Fruit fly (Drosophila melanogaster) whole organism, embryonic: ENCODE data around the gene CG44088.

ENCODE experiments used
- ATbp ChIP-seq: fragments of 200-800 bp; sonication (Bioruptor generic); optimal IDR thresholded peaks from 2 replicates; lab custom pipeline; 2017; ENCODE audit warnings: missing biosample characterization, mild to moderate bottlenecking, missing genetic modification characterization, missing genetic modification reagents
- Aef1 ChIP-seq: fragments of 200-800 bp; sonication (Bioruptor generic); IDR thresholded peaks from 3 replicates; pipeline ENCODE4 v1.3.6; 2022; ENCODE audit warnings: missing biosample characterization, missing genetic modification characterization
- B-H1 ChIP-seq: fragments of 200-800 bp; sonication (Bioruptor generic); IDR thresholded peaks from 3 replicates; pipeline ENCODE4 v1.3.6; 2022; ENCODE audit warnings: missing biosample characterization, missing genetic modification characterization
- Bgb ChIP-seq: fragments of 200-800 bp; sonication (Bioruptor generic); IDR thresholded peaks from 2 replicates; pipeline ENCODE4 v1.3.6; 2022; ENCODE audit warnings: missing biosample characterization, missing genetic modification characterization; ENCODE audit not compliant: partially characterized antibody
- CG10979 ChIP-seq: fragments of 200-800 bp; sonication (Bioruptor generic); optimal IDR thresholded peaks from 2 replicates; lab custom pipeline; 2018; ENCODE audit warnings: missing biosample characterization, mild to moderate bottlenecking, missing genetic modification characterization, moderate library complexity
- CG11093 ChIP-seq: fragments of 200-800 bp; sonication (Bioruptor generic); IDR thresholded peaks from 3 replicates; pipeline ENCODE4 v1.3.6; 2022; ENCODE audit warnings: missing biosample characterization, missing genetic modification characterization
- CG11398 ChIP-seq: fragments of 200-800 bp; sonication (Bioruptor generic); optimal IDR thresholded peaks from 2 replicates; lab custom pipeline; 2016; ENCODE audit warnings: missing biosample characterization, missing genetic modification characterization
- CG15073 ChIP-seq: fragments of 200-800 bp; sonication (Bioruptor generic); optimal IDR thresholded peaks from 2 replicates; lab custom pipeline; 2016; ENCODE audit warnings: missing biosample characterization, missing genetic modification characterization
- CG15696 ChIP-seq: fragments of 200-800 bp; sonication (Bioruptor generic); optimal IDR thresholded peaks from 2 replicates; lab custom pipeline; 2019; ENCODE audit warnings: missing biosample characterization, mild to moderate bottlenecking, missing genetic modification characterization, moderate library complexity
- CG16813 ChIP-seq: fragments of 200-800 bp; sonication (Bioruptor generic); IDR thresholded peaks from 3 replicates; pipeline ENCODE4 v1.3.6; 2022; ENCODE audit warnings: missing biosample characterization, missing genetic modification characterization; ENCODE audit not compliant: partially characterized antibody
- CG17359 ChIP-seq: fragments of 200-800 bp; sonication (Bioruptor generic); optimal IDR thresholded peaks from 3 replicates; lab custom pipeline; 2018; ENCODE audit warnings: missing biosample characterization, mild to moderate bottlenecking, missing genetic modification characterization, moderate library complexity
- CG18764 ChIP-seq: fragments of 200-800 bp; sonication (Bioruptor generic); optimal IDR thresholded peaks from 3 replicates; lab custom pipeline; 2016; ENCODE audit warnings: missing biosample characterization, missing genetic modification characterization
- CG2120 ChIP-seq: fragments of 200-800 bp; sonication (Bioruptor generic); optimal IDR thresholded peaks from 3 replicates; lab custom pipeline; 2016; ENCODE audit warnings: missing biosample characterization, missing genetic modification characterization
- CG2875 ChIP-seq: fragments of 200-800 bp; sonication (Bioruptor generic); optimal IDR thresholded peaks from 2 replicates; lab custom pipeline; 2017; ENCODE audit warnings: missing biosample characterization, mild to moderate bottlenecking, missing genetic modification characterization, missing genetic modification reagents
- CG2889 ChIP-seq: fragments of 200-800 bp; sonication (Bioruptor generic); IDR thresholded peaks from 3 replicates; pipeline ENCODE4 v1.3.6; 2022; ENCODE audit warnings: missing biosample characterization, missing genetic modification characterization
- CG3726 ChIP-seq: fragments of 200-800 bp; sonication (Bioruptor generic); IDR thresholded peaks from 3 replicates; pipeline ENCODE4, ENCODE4 v1.3.6; 2022; ENCODE audit warnings: missing biosample characterization, missing genetic modification characterization
- CG42726 ChIP-seq: fragments of 200-800 bp; sonication (Bioruptor generic); IDR thresholded peaks from 2 replicates; pipeline ENCODE4 v1.3.6; 2022; ENCODE audit warnings: missing biosample characterization, missing genetic modification characterization; ENCODE audit not compliant: partially characterized antibody
- CG4707 ChIP-seq: fragments of 200-800 bp; sonication (Bioruptor generic); optimal IDR thresholded peaks from 2 replicates; lab custom pipeline; 2018; ENCODE audit warnings: missing biosample characterization, mild to moderate bottlenecking, missing genetic modification characterization, moderate library complexity
- CG6272 ChIP-seq: fragments of 200-800 bp; sonication (Bioruptor generic); IDR thresholded peaks from 2 replicates; pipeline ENCODE4 v1.3.6; 2022; ENCODE audit warnings: missing biosample characterization, missing genetic modification characterization
- CG7839 ChIP-seq: fragments of 200-800 bp; sonication (Bioruptor generic); optimal IDR thresholded peaks from 3 replicates; lab custom pipeline; 2018; ENCODE audit warnings: missing biosample characterization, mild to moderate bottlenecking, missing genetic modification characterization, moderate library complexity
- CG8290 ChIP-seq, 3 experiments: fragments of 200-800 bp; sonication (Bioruptor generic); optimal IDR thresholded peaks; 2 replicates each; lab custom pipeline; 2016 to 2019; ENCODE audit warnings: missing biosample characterization in 3 of 3, missing genetic modification characterization in 3 of 3, mild to moderate bottlenecking in 2 of 3, moderate library complexity in 1 of 3
- CG9437 ChIP-seq: fragments of 200-800 bp; sonication (Bioruptor generic); optimal IDR thresholded peaks from 2 replicates; lab custom pipeline; 2018; ENCODE audit warnings: missing biosample characterization, mild to moderate bottlenecking, missing genetic modification characterization
- CG9817 ChIP-seq: fragments of 200-800 bp; sonication (Bioruptor generic); optimal IDR thresholded peaks from 2 replicates; lab custom pipeline; 2018; ENCODE audit warnings: missing biosample characterization, mild to moderate bottlenecking, missing genetic modification characterization, moderate library complexity
- Fer3 ChIP-seq: fragments of 200-800 bp; sonication (Bioruptor generic); optimal IDR thresholded peaks from 2 replicates; lab custom pipeline; 2018; ENCODE audit warnings: missing biosample characterization, mild to moderate bottlenecking, missing genetic modification characterization, moderate library complexity
- Hey ChIP-seq: fragments of 200-800 bp; sonication (Bioruptor generic); optimal IDR thresholded peaks from 3 replicates; lab custom pipeline; 2018; ENCODE audit warnings: missing biosample characterization, mild to moderate bottlenecking, missing genetic modification characterization
- Mad ChIP-seq: fragments of 200-800 bp; sonication (Bioruptor generic); optimal IDR thresholded peaks from 2 replicates; lab custom pipeline; 2016; ENCODE audit warnings: missing biosample characterization, missing genetic modification characterization
- Meics ChIP-seq: fragments of 200-800 bp; sonication (Bioruptor generic); optimal IDR thresholded peaks from 2 replicates; lab custom pipeline; 2017; ENCODE audit warnings: missing biosample characterization, mild to moderate bottlenecking, missing genetic modification characterization
- Nf-YB ChIP-seq: fragments of 200-800 bp; sonication (Bioruptor generic); optimal IDR thresholded peaks from 3 replicates; lab custom pipeline; 2019; ENCODE audit warnings: missing biosample characterization, mild to moderate bottlenecking, missing genetic modification characterization, moderate library complexity
- Spps ChIP-seq: fragments of 200-800 bp; sonication (Bioruptor generic); optimal IDR thresholded peaks from 2 replicates; lab custom pipeline; 2018; ENCODE audit warnings: missing biosample characterization, mild to moderate bottlenecking, missing genetic modification characterization
- ash1 ChIP-seq: fragments of 200-800 bp; sonication (Bioruptor generic); optimal IDR thresholded peaks from 2 replicates; lab custom pipeline; 2018; ENCODE audit warnings: missing biosample characterization, mild to moderate bottlenecking, missing genetic modification characterization
- caup ChIP-seq: fragments of 200-800 bp; sonication (Bioruptor generic); optimal IDR thresholded peaks from 3 replicates; lab custom pipeline; 2017; ENCODE audit warnings: missing biosample characterization, mild to moderate bottlenecking, missing genetic modification characterization, moderate library complexity; ENCODE audit not compliant: severe bottlenecking
- dati ChIP-seq: fragments of 200-800 bp; sonication (Bioruptor generic); IDR thresholded peaks from 2 replicates; pipeline ENCODE4 v1.3.6; 2022; ENCODE audit warnings: missing biosample characterization, missing genetic modification characterization
- dm ChIP-seq: fragments of 200-800 bp; sonication (Bioruptor generic); optimal IDR thresholded peaks from 3 replicates; lab custom pipeline; 2016; ENCODE audit warnings: missing biosample characterization, missing genetic modification characterization
- fd3F ChIP-seq: fragments of 200-800 bp; sonication (Bioruptor generic); optimal IDR thresholded peaks from 2 replicates; lab custom pipeline; 2018; ENCODE audit warnings: missing biosample characterization, mild to moderate bottlenecking, missing genetic modification characterization, moderate library complexity
- grau ChIP-seq: fragments of 200-800 bp; optimal IDR thresholded peaks from 3 replicates; lab custom pipeline; 2019; ENCODE audit warnings: missing biosample characterization, mild to moderate bottlenecking, missing genetic modification characterization, moderate library complexity
- grn ChIP-seq: fragments of 200-800 bp; sonication (Bioruptor generic); optimal IDR thresholded peaks from 3 replicates; lab custom pipeline; 2017; ENCODE audit warnings: missing biosample characterization, missing genetic modification characterization
- gro ChIP-seq: fragments of 200-800 bp; sonication (Bioruptor generic); optimal IDR thresholded peaks from 2 replicates; lab custom pipeline; 2016; ENCODE audit warnings: missing biosample characterization, missing genetic modification characterization
- hkb ChIP-seq, 2 experiments: fragments of 200-800 bp in 1 of 2; fragments of >200 bp in 1 of 2; sonication (Bioruptor generic) in 1 of 2; IDR thresholded peaks in 1 of 2; optimal IDR thresholded peaks in 1 of 2; 2 replicates each; pipeline versions ENCODE4 v1.3.6 to Lab custom; 2017 to 2022; ENCODE audit warnings: missing biosample characterization in 1 of 2, missing genetic modification characterization in 1 of 2
- knrl ChIP-seq: fragments of 200-800 bp; sonication (Bioruptor generic); IDR thresholded peaks from 3 replicates; pipeline ENCODE4 v1.3.6; 2022; ENCODE audit warnings: missing biosample characterization, missing genetic modification characterization; ENCODE audit not compliant: partially characterized antibody
- lab ChIP-seq: fragments of 200-800 bp; sonication (Bioruptor generic); optimal IDR thresholded peaks from 3 replicates; lab custom pipeline; 2017; ENCODE audit warnings: missing biosample characterization, missing genetic modification characterization, mild to moderate bottlenecking, moderate library complexity, missing genetic modification reagents
- lola ChIP-seq, 3 experiments: fragments of >200 bp in 2 of 3; fragments of 200-800 bp in 1 of 3; sonication (Bioruptor generic) in 1 of 3; optimal IDR thresholded peaks; 2 replicates each; lab custom pipeline; 2017 to 2019; ENCODE audit warnings: missing biosample characterization in 3 of 3, missing genetic modification characterization in 3 of 3, mild to moderate bottlenecking in 1 of 3, moderate library complexity in 1 of 3
- mirr ChIP-seq: fragments of 200-800 bp; sonication (Bioruptor generic); optimal IDR thresholded peaks from 3 replicates; lab custom pipeline; 2018; ENCODE audit warnings: missing biosample characterization, mild to moderate bottlenecking, missing genetic modification characterization
- mld ChIP-seq: fragments of 200-800 bp; sonication (Bioruptor generic); IDR thresholded peaks from 3 replicates; pipeline ENCODE4 v1.3.6; 2022; ENCODE audit warnings: missing biosample characterization, missing genetic modification characterization; ENCODE audit not compliant: partially characterized antibody
- nerfin-1 ChIP-seq: fragments of 200-800 bp; sonication (Bioruptor generic); optimal IDR thresholded peaks from 3 replicates; lab custom pipeline; 2019; ENCODE audit warnings: missing biosample characterization, mild to moderate bottlenecking, missing genetic modification characterization, moderate library complexity
- psq ChIP-seq: fragments of 200-800 bp; sonication (Bioruptor generic); optimal IDR thresholded peaks from 2 replicates; lab custom pipeline; 2017; ENCODE audit warnings: missing biosample characterization, missing genetic modification characterization
- tap ChIP-seq: fragments of 200-800 bp; optimal IDR thresholded peaks from 3 replicates; lab custom pipeline; 2019; ENCODE audit warnings: missing biosample characterization, mild to moderate bottlenecking, missing genetic modification characterization, moderate library complexity
- twi ChIP-seq: fragments of 200-800 bp; optimal IDR thresholded peaks from 2 replicates; lab custom pipeline; 2019; ENCODE audit warnings: missing biosample characterization, mild to moderate bottlenecking, missing genetic modification characterization, moderate library complexity
- zfh1 ChIP-seq: fragments of 200-800 bp; sonication (Bioruptor generic); IDR thresholded peaks from 3 replicates; pipeline ENCODE4 v1.3.6; 2022; ENCODE audit warnings: missing biosample characterization, missing genetic modification characterization

Gene CG44088

DNA sequence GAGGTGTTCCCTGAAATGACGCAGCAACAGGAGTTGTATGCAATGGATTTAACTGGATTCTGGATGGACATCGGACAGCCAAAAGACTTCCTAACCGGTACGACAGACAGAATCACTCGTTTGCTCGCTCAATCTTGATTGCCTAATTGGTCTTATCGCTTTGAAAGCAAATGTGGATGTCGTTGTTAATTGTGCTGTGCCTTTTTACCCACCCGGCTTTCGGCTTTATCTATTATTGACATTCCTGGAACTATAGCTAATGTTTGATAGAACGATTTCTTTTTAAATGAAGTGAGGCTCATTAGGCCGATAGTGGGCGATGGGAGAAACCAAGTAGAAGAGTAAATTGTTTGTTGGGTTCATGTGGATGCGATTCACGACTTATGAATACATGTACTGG, 39.8 kb upstream of the CG44088 start (continued):
- TF ChIP-seq grn (GFP tag; lab: Kevin White, UChicago) (peak; percentile 84), ash1 (GFP tag; lab: Kevin White, UChicago) (no peak), mirr (peak; percentile 62), tap (no peak), CG6272 (GFP tag; lab: Robert Waterston, UW) (no peak), CG2875 (GFP tag; lab: Kevin White, UChicago) (no peak), CG3726 (no peak), zfh1 (no peak), nerfin-1 (no peak), CG15073 (GFP tag; lab: Kevin White, UChicago) (no peak), twi (no peak), CG15696 (no peak), gro (GFP tag; lab: Kevin White, UChicago) (no peak), grau (tag; lab: Kevin White, UChicago) (no peak), mld (GFP tag; lab: Robert Waterston, UW) (no peak), CG17359 (no peak), CG18764 (no peak), knrl (GFP tag; lab: Robert Waterston, UW) (no peak), CG8290 (GFP tag; optimal IDR thresholded peaks at IDR 0.05; lab: Kevin White, UChicago) (no peak), CG8290 (tag; optimal IDR thresholded peaks at IDR 0.05; lab: Kevin White, UChicago) (no peak), CG9817 (tag; lab: Kevin White, UChicago) (no peak), fd3F (GFP tag; lab: Kevin White, UChicago) (no peak), CG11398 (GFP tag; lab: Kevin White, UChicago) (no peak), lab (no peak)

DNA sequence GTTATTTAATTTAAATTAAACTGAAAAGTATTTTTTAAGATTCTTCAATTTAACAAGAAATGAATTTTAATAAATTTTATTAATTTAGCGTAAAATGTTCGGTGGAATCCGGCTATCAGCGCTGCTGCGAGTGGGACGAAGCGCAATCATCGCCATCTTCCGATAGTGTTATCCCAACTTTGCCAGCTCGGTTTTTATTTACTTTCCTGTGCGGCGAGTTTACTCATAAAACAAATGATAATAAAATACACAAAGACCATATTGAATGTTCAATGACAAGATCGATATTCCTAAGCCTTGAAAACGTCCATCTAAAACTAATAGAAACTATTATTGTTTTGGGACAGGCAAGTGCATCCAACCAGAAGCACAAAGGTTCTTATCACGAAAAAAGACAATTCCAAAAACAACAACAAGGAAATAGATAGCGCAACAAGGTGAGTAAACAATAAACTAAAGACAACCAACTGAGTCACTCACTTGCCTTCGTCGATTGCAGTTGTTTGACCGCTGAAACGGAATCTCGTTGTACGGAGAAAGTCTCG, 38.4 kb upstream of the CG44088 start:
- TF ChIP-seq hkb (optimal IDR thresholded peaks at IDR 0.05; lab: Kevin White, UChicago) (no peak), hkb (GFP tag; IDR thresholded peaks at IDR 0.05; lab: Robert Waterston, UW) (peak; percentile 33; the same call in 1 of the 2 replicates), CG9437 (GFP tag; lab: Kevin White, UChicago) (no peak), CG42726 (peak; percentile 71; the same call in 1 of the 2 replicates), CG16813 (GFP tag; lab: Robert Waterston, UW) (peak; percentile 79), Bgb (GFP tag; lab: Robert Waterston, UW) (peak; percentile 72), Meics (GFP tag; lab: Kevin White, UChicago) (peak; percentile 49), Hey (tag; lab: Kevin White, UChicago) (no peak), Fer3 (tag; lab: Kevin White, UChicago) (peak; percentile 50), CG2889 (GFP tag; lab: Robert Waterston, UW) (0 out of 3 replicates have a peak, but pooled peaks have one; percentile 22), lola (GFP tag; optimal IDR thresholded peaks at IDR 0.05; lab: Kevin White, UChicago) (peak in 1 of 3 experiments; percentile 75), Mad (GFP tag; lab: Kevin White, UChicago) (no peak), ash1 (GFP tag; lab: Kevin White, UChicago) (no peak), Nf-YB (GFP tag; lab: Kevin White, UChicago) (peak; percentile 68), CG7839 (no peak), dm (GFP tag; lab: Kevin White, UChicago) (peak; percentile 5), CG11093 (GFP tag; lab: Robert Waterston, UW) (peak; percentile 47; the same call in 1 of the 3 replicates), caup (GFP tag; lab: Kevin White, UChicago) (peak; percentile 69), CG9817 (tag; lab: Kevin White, UChicago) (peak; percentile 58), CG4707 (GFP tag; lab: Kevin White, UChicago) (peak; percentile 79), B-H1 (GFP tag; lab: Robert Waterston, UW) (peak; percentile 37; the same call in 1 of the 3 replicates), psq (GFP tag; lab: Kevin White, UChicago) (peak; percentile 33), CG2120 (peak; percentile 68), dati (no peak), Spps (tag; lab: Kevin White, UChicago) (peak; percentile 68), ATbp (GFP tag; lab: Kevin White, UChicago) (peak; percentile 86), Aef1 (GFP tag; lab: Robert Waterston, UW) (peak; percentile 67; the same call in 2 of the 3 replicates), CG10979 (tag; lab: Kevin White, UChicago) (peak; percentile 49)
